Worm (Caenorhabditis elegans): ENCODE data around the gene icl-1.

Gene icl-1

ce11 chrV:719731-720130 is 8.1 kb downstream of the icl-1 start, which contains the start of gene srbc-40:
Gene srbc-40, minus strand, starts transcription at chrV:719831.
- TF ChIP-seq sea-2 (GFP tag; optimal IDR thresholded peaks at IDR 0.05) (no peak), snpc-4 (tag; optimal IDR thresholded peaks at IDR 0.05) (no peak), zag-1 (tag; optimal IDR thresholded peaks at IDR 0.05) (no peak), ztf-4 (tag; optimal IDR thresholded peaks at IDR 0.05) (no peak)

- TF ChIP-seq ceh-28 (tag; optimal IDR thresholded peaks at IDR 0.05) (no peak), tbx-2 (tag; optimal IDR thresholded peaks at IDR 0.05) (no peak), daf-12 (tag; optimal IDR thresholded peaks at IDR 0.05) (no peak), jun-1 (tag; optimal IDR thresholded peaks at IDR 0.05) (no peak), elt-3 (tag; optimal IDR thresholded peaks at IDR 0.05) (no peak), unc-39 (tag; optimal IDR thresholded peaks at IDR 0.05) (no peak), nhr-23 (tag; optimal IDR thresholded peaks at IDR 0.05) (no peak), mdl-1 (tag; optimal IDR thresholded peaks at IDR 0.05) (no peak), zag-1 (tag; optimal IDR thresholded peaks at IDR 0.05) (no peak), nhr-25 (tag; optimal IDR thresholded peaks at IDR 0.05) (no peak), nhr-12 (tag; optimal IDR thresholded peaks at IDR 0.05) (no peak), eor-1 (tag; optimal IDR thresholded peaks at IDR 0.05) (no peak), snpc-4 (tag; optimal IDR thresholded peaks at IDR 0.05) (no peak), ztf-4 (tag; optimal IDR thresholded peaks at IDR 0.05) (no peak), hmg-11 (tag; optimal IDR thresholded peaks at IDR 0.05) (no peak)
These were observed 14.9 kb downstream of the icl-1 start, which contains the start of gene cyp-33C11 for ce11 chrV:712882-713281. Gene cyp-33C11, minus strand, starts transcription at chrV:712982.

- no peak for TF ChIP-seq unc-39 (tag; optimal IDR thresholded peaks at IDR 0.05)
- TF ChIP-seq pha-4 (tag; optimal IDR thresholded peaks at IDR 0.05) = no peak
These were observed 19.0 kb downstream of the icl-1 start, which contains the start of gene srbc-39 for ce11 chrV:708808-709207. Gene srbc-39, plus strand, starts transcription at chrV:709108.

- no peak for TF ChIP-seq ztf-11 (tag; optimal IDR thresholded peaks at IDR 0.05)
- TF ChIP-seq eor-1 (tag; optimal IDR thresholded peaks at IDR 0.05) = no peak
- no peak for TF ChIP-seq nhr-67 (tag; optimal IDR thresholded peaks at IDR 0.05)
- no peak for TF ChIP-seq snpc-4 (tag; optimal IDR thresholded peaks at IDR 0.05)
- TF ChIP-seq elt-1 (tag; optimal IDR thresholded peaks at IDR 0.05) = no peak
- no peak for TF ChIP-seq fkh-2 (tag; optimal IDR thresholded peaks at IDR 0.05)
- TF ChIP-seq fkh-10 (GFP tag; optimal IDR thresholded peaks at IDR 0.05) = no peak
- no peak for TF ChIP-seq ceh-28 (tag; optimal IDR thresholded peaks at IDR 0.05)
- no peak for TF ChIP-seq nhr-237 (tag; optimal IDR thresholded peaks at IDR 0.05)
- TF ChIP-seq ceh-16 (tag; optimal IDR thresholded peaks at IDR 0.05) = no peak
- no peak for TF ChIP-seq ama-1 (optimal IDR thresholded peaks at IDR 0.05)
- no peak for TF ChIP-seq lsy-12 (tag; optimal IDR thresholded peaks at IDR 0.05)
- no peak for TF ChIP-seq ztf-4 (tag; optimal IDR thresholded peaks at IDR 0.05)
- TF ChIP-seq lin-15B (tag; optimal IDR thresholded peaks at IDR 0.05) = no peak
- no peak for TF ChIP-seq egl-27 (tag; optimal IDR thresholded peaks at IDR 0.05)
These were observed 20.9 kb downstream of the icl-1 start, which contains the start of gene srbc-38 for ce11 chrV:706918-707317. Gene srbc-38, plus strand, starts transcription at chrV:707218.

- TF ChIP-seq jun-1 (tag; optimal IDR thresholded peaks at IDR 0.05) (no peak), elt-2 (tag; optimal IDR thresholded peaks at IDR 0.05) (no peak), zag-1 (tag; optimal IDR thresholded peaks at IDR 0.05) (no peak), nhr-11 (tag; optimal IDR thresholded peaks at IDR 0.05) (no peak), tbx-2 (tag; optimal IDR thresholded peaks at IDR 0.05) (no peak), ama-1 (optimal IDR thresholded peaks at IDR 0.05) (no peak), nhr-67 (tag; optimal IDR thresholded peaks at IDR 0.05) (no peak), nfya-1 (tag; optimal IDR thresholded peaks at IDR 0.05; ENCODE audit: insufficient read depth) (no peak), lin-39 (tag; optimal IDR thresholded peaks at IDR 0.05) (no peak), ztf-11 (tag; optimal IDR thresholded peaks at IDR 0.05) (no peak), lin-15B (tag; optimal IDR thresholded peaks at IDR 0.05) (no peak), egl-27 (tag; optimal IDR thresholded peaks at IDR 0.05) (no peak), hmg-11 (tag; optimal IDR thresholded peaks at IDR 0.05) (no peak), fos-1 (tag; optimal IDR thresholded peaks at IDR 0.05) (no peak), R02D3.7 (tag; optimal IDR thresholded peaks at IDR 0.05) (no peak)
These were observed 25.5 kb downstream of the icl-1 start, which contains the start of gene srbc-37 for ce11 chrV:702260-702659. Gene srbc-37, plus strand, starts transcription at chrV:702560.

All from whole organism, L3 larva.